Fruit fly (Drosophila melanogaster) whole organism: ENCODE results near the gene CG13362.

Source experiments
- CG8478 ChIP-seq: fragments of >200 bp; optimal IDR thresholded peaks from 2 replicates; lab custom pipeline; 2018; ENCODE audit warnings: inconsistent platforms
- Dll ChIP-seq: fragments of >200 bp; optimal IDR thresholded peaks from 2 replicates; lab custom pipeline; 2017
- EcR ChIP-seq, 2 experiments: fragments of >200 bp; optimal IDR thresholded peaks; 2 replicates each; lab custom pipeline; 2017; ENCODE audit warnings: missing biosample characterization in 2 of 2, missing genetic modification characterization in 2 of 2, missing genetic modification reagents in 2 of 2
- pan ChIP-seq: fragments of >200 bp; optimal IDR thresholded peaks from 2 replicates; lab custom pipeline; 2017

- TF ChIP-seq CG8478 (lab: Kevin White, UChicago) (no peak), Dll (lab: Kevin White, UChicago) (no peak), pan (lab: Kevin White, UChicago) (no peak), EcR (GFP tag; optimal IDR thresholded peaks at IDR 0.05; lab: Kevin White, UChicago) (no peak)
These were observed 14.0 kb upstream of the CG13362 start, which contains the start of gene RpL22 for dm6 chrX:765039-765508.
